Fruit fly (Drosophila melanogaster) Kc167 (cell line): ENCODE data around the gene sky.

Experiments used
- Myc ChIP-seq: fragments of >200 bp; optimal IDR thresholded peaks from 2 replicates; lab custom pipeline; 2017; ENCODE audit warnings: missing external identifiers
- Sin3A ChIP-seq: fragments of >200 bp; optimal IDR thresholded peaks from 2 replicates; lab custom pipeline; 2018; ENCODE audit warnings: missing external identifiers
- h ChIP-seq: fragments of >200 bp; optimal IDR thresholded peaks from 3 replicates; lab custom pipeline; 2018; ENCODE audit warnings: missing external identifiers
- insv ChIP-seq: fragments of >200 bp; optimal IDR thresholded peaks from 3 replicates; lab custom pipeline; 2018; ENCODE audit warnings: missing external identifiers
- psq ChIP-seq: fragments of >200 bp; optimal IDR thresholded peaks from 2 replicates; lab custom pipeline; 2017; ENCODE audit warnings: missing external identifiers
- ttk ChIP-seq: sonication (Bioruptor generic); optimal IDR thresholded peaks from 2 replicates; lab custom pipeline; 2017; ENCODE audit warnings: missing external identifiers

Gene sky

dm6 chr2L:20881353-20882079, 37.2 kb downstream of the sky start:
- no peak for TF ChIP-seq h (lab: Kevin White, UChicago)
- TF ChIP-seq insv (lab: Kevin White, UChicago): no peak
- no peak for TF ChIP-seq Myc
- TF ChIP-seq Sin3A: no peak
- TF ChIP-seq ttk: no peak

dm6 chr2L:20880476-20880875, 38.3 kb downstream of the sky start:
- TF ChIP-seq insv (lab: Kevin White, UChicago) (no peak), Sin3A (no peak), h (lab: Kevin White, UChicago) (no peak), ttk (no peak), psq (lab: Kevin White, UChicago) (no peak), Myc (no peak)

- TF ChIP-seq ttk (no peak), h (lab: Kevin White, UChicago) (no peak), Sin3A (no peak), insv (lab: Kevin White, UChicago) (no peak), Myc (no peak), psq (lab: Kevin White, UChicago) (no peak)
Measured at dm6 chr2L:20879567-20880141, 39.1 kb downstream of the sky start.

dm6 chr2L:20878463-20878862, 40.3 kb downstream of the sky start:
- no peak for TF ChIP-seq Myc
- no peak for TF ChIP-seq ttk
- TF ChIP-seq psq (lab: Kevin White, UChicago): no peak
- no peak for TF ChIP-seq insv (lab: Kevin White, UChicago)
- no peak for TF ChIP-seq Sin3A
- TF ChIP-seq h (lab: Kevin White, UChicago): no peak

dm6 chr2L:20878052-20878451, 40.7 kb downstream of the sky start:
- TF ChIP-seq psq (lab: Kevin White, UChicago): no peak
- no peak for TF ChIP-seq Sin3A
- no peak for TF ChIP-seq h (lab: Kevin White, UChicago)
- no peak for TF ChIP-seq ttk
- TF ChIP-seq Myc: no peak
- TF ChIP-seq insv (lab: Kevin White, UChicago): no peak

- TF ChIP-seq insv (lab: Kevin White, UChicago) (no peak), psq (lab: Kevin White, UChicago) (no peak), h (lab: Kevin White, UChicago) (no peak), Myc (no peak), ttk (no peak), Sin3A (no peak)
Measured at dm6 chr2L:20874514-20874913, 44.2 kb downstream of the sky start.

- TF ChIP-seq Myc (no peak), insv (lab: Kevin White, UChicago) (no peak), Sin3A (no peak)
Measured at dm6 chr2L:20869804-20870295, 48.9 kb downstream of the sky start, which contains the start of gene CG14401. CG14401 (plus strand) TSS chr2L:20869854.

- TF ChIP-seq h (lab: Kevin White, UChicago) (no peak), Myc (no peak), Sin3A (no peak)
Measured at dm6 chr2L:20868921-20869320, 49.8 kb downstream of the sky start.

- TF ChIP-seq Sin3A (no peak), ttk (no peak), h (lab: Kevin White, UChicago) (no peak)
Measured at dm6 chr2L:20867381-20867780, 51.4 kb downstream of the sky start, which contains the start of gene CG31675. CG31675 (plus strand) TSS chr2L:20867755.

- TF ChIP-seq Myc: no peak
- no peak for TF ChIP-seq Sin3A
- TF ChIP-seq ttk: no peak
- TF ChIP-seq h (lab: Kevin White, UChicago): no peak
- TF ChIP-seq insv (lab: Kevin White, UChicago): no peak
- no peak for TF ChIP-seq psq (lab: Kevin White, UChicago)
Measured at dm6 chr2L:20864764-20865265, 53.9 kb downstream of the sky start, which contains the start of gene CG9338. CG9338 (plus strand) TSS chr2L:20865215.

dm6 chr2L:20858371-20859340, 60.1 kb downstream of the sky start, which contains the start of gene bero:
bero (plus strand) TSS chr2L:20858695.
- TF ChIP-seq Sin3A (no peak), Myc (no peak), h (lab: Kevin White, UChicago) (no peak), insv (lab: Kevin White, UChicago) (no peak), psq (lab: Kevin White, UChicago) (no peak), ttk (no peak)

dm6 chr2L:20857791-20858190, 60.9 kb downstream of the sky start, which contains the start of gene CG14400:
CG14400 (minus strand) TSS chr2L:20857891.
- TF ChIP-seq Sin3A (no peak), ttk (no peak), h (lab: Kevin White, UChicago) (no peak), insv (lab: Kevin White, UChicago) (no peak), Myc (no peak), psq (lab: Kevin White, UChicago) (no peak)
